Worm (Caenorhabditis elegans) whole organism, young adult: ENCODE measurements around the gene atx-3.

Source experiments
- B0035.1 ChIP-seq: sonication (generic microtip); optimal IDR thresholded peaks from 2 replicates; lab custom pipeline; 2016; ENCODE audit warnings: missing genetic modification characterization, mild to moderate bottlenecking, missing compliant biosample characterization, missing genotype, missing genetic modification reagents
- C06A6.2 ChIP-seq: fragments of 200-800 bp; sonication (Bioruptor generic); conservative IDR thresholded peaks from 2 replicates; pipeline ENCODE4 v1.3.6; 2022; ENCODE audit warnings: missing genetic modification characterization, missing compliant biosample characterization
- F10E7.11 ChIP-seq: sonication (generic microtip); optimal IDR thresholded peaks from 2 replicates; lab custom pipeline; 2017; ENCODE audit warnings: mild to moderate bottlenecking, missing genetic modification characterization, moderate library complexity, missing compliant biosample characterization
- F39B2.1 ChIP-seq: fragments of 200-800 bp; sonication (Bioruptor generic); IDR thresholded peaks from 2 replicates; pipeline ENCODE4 v1.3.6; 2022; ENCODE audit warnings: missing genetic modification reagents, missing genetic modification characterization, missing compliant biosample characterization
- F55B11.4 ChIP-seq: sonication (generic microtip); optimal IDR thresholded peaks from 2 replicates; lab custom pipeline; 2016; ENCODE audit warnings: missing compliant biosample characterization, missing genetic modification characterization, borderline replicate concordance; ENCODE audit not compliant: insufficient read depth
- K12H6.12 ChIP-seq: fragments of 200-800 bp; sonication (Bioruptor generic); optimal IDR thresholded peaks from 2 replicates; lab custom pipeline; 2018; ENCODE audit warnings: mild to moderate bottlenecking, missing genetic modification characterization, missing compliant biosample characterization
- T07F8.4 ChIP-seq: sonication (generic microtip); optimal IDR thresholded peaks from 2 replicates; lab custom pipeline; 2016; ENCODE audit warnings: mild to moderate bottlenecking, missing genetic modification characterization, moderate library complexity, missing compliant biosample characterization
- Y53F4B.3 ChIP-seq: fragments of 200-800 bp; sonication (Bioruptor generic); IDR thresholded peaks from 2 replicates; pipeline ENCODE4 v1.3.6; 2022; ENCODE audit warnings: missing genetic modification reagents, missing genetic modification characterization, missing compliant biosample characterization
- Y79H2A.3 ChIP-seq: fragments of 200-800 bp; sonication (Bioruptor generic); conservative IDR thresholded peaks from 2 replicates; pipeline ENCODE4 v1.3.6; 2022; ENCODE audit warnings: missing genetic modification reagents, missing genetic modification characterization, missing compliant biosample characterization
- ZK185.1 ChIP-seq: sonication (generic microtip); optimal IDR thresholded peaks from 2 replicates; lab custom pipeline; 2016; ENCODE audit warnings: mild to moderate bottlenecking, missing genetic modification characterization, missing compliant biosample characterization; ENCODE audit not compliant: poor library complexity, severe bottlenecking
- atf-7 ChIP-seq: sonication (generic microtip); optimal IDR thresholded peaks from 2 replicates; lab custom pipeline; 2017; ENCODE audit warnings: mild to moderate bottlenecking, missing genetic modification characterization, missing compliant biosample characterization
- athp-1 ChIP-seq: sonication (generic microtip); optimal IDR thresholded peaks from 2 replicates; lab custom pipeline; 2017; ENCODE audit warnings: mild to moderate bottlenecking, missing genetic modification characterization, missing compliant biosample characterization
- attf-6 ChIP-seq: fragments of 200-800 bp; sonication (Bioruptor generic); IDR thresholded peaks from 2 replicates; pipeline ENCODE4 v1.3.6; 2022; ENCODE audit warnings: missing genetic modification reagents, missing genetic modification characterization, missing compliant biosample characterization
- cebp-1 ChIP-seq, 2 experiments: fragments of 200-800 bp in 1 of 2; sonication (Bioruptor generic) in 1 of 2; sonication (generic microtip) in 1 of 2; IDR thresholded peaks in 1 of 2; optimal IDR thresholded peaks in 1 of 2; 2 replicates each; pipeline versions ENCODE4 v1.3.6 to Lab custom; 2017 to 2022; ENCODE audit warnings: missing compliant biosample characterization in 2 of 2, missing genetic modification characterization in 2 of 2, mild to moderate bottlenecking in 1 of 2, missing genetic modification reagents in 1 of 2, moderate library complexity in 1 of 2
- ceh-40 ChIP-seq: fragments of 200-800 bp; sonication (Bioruptor generic); IDR thresholded peaks from 2 replicates; pipeline ENCODE4 v1.3.6; 2022; ENCODE audit warnings: missing genetic modification characterization, missing compliant biosample characterization
- ceh-58 ChIP-seq: fragments of 200-800 bp; sonication (Bioruptor generic); IDR thresholded peaks from 2 replicates; pipeline ENCODE4 v1.3.6; 2022; ENCODE audit warnings: missing genetic modification characterization, missing compliant biosample characterization
- ceh-91 ChIP-seq: fragments of 200-800 bp; sonication (Bioruptor generic); IDR thresholded peaks from 2 replicates; pipeline ENCODE4 v1.3.6; 2022; ENCODE audit warnings: missing genetic modification reagents, missing genetic modification characterization, missing compliant biosample characterization
- chd-7 ChIP-seq: sonication (generic microtip); optimal IDR thresholded peaks from 2 replicates; lab custom pipeline; 2016; ENCODE audit warnings: mild to moderate bottlenecking, missing genetic modification characterization, moderate library complexity, missing compliant biosample characterization
- egl-44 ChIP-seq: fragments of 200-800 bp; sonication (Bioruptor generic); IDR thresholded peaks from 2 replicates; pipeline ENCODE4 v1.3.6; 2022; ENCODE audit warnings: missing genetic modification reagents, missing genetic modification characterization, missing compliant biosample characterization
- egrh-3 ChIP-seq: fragments of 200-800 bp; sonication (Bioruptor generic); IDR thresholded peaks from 2 replicates; pipeline ENCODE4 v1.3.6; 2022; ENCODE audit warnings: missing genetic modification reagents, missing genetic modification characterization, missing compliant biosample characterization
- ekl-4 ChIP-seq: fragments of 200-800 bp; sonication (Bioruptor generic); IDR thresholded peaks from 2 replicates; pipeline ENCODE4 v1.3.6; 2022; ENCODE audit warnings: missing genetic modification reagents, missing genetic modification characterization, missing compliant biosample characterization
- ets-4 ChIP-seq: fragments of 200-800 bp; sonication (Bioruptor generic); optimal IDR thresholded peaks from 2 replicates; lab custom pipeline; 2018; ENCODE audit warnings: mild to moderate bottlenecking, missing genetic modification characterization, missing compliant biosample characterization
- fkh-3 ChIP-seq: sonication (generic microtip); optimal IDR thresholded peaks from 2 replicates; lab custom pipeline; 2016; ENCODE audit warnings: mild to moderate bottlenecking, missing genetic modification characterization, missing compliant biosample characterization
- gei-17 ChIP-seq: fragments of 200-800 bp; sonication (Bioruptor generic); optimal IDR thresholded peaks from 2 replicates; lab custom pipeline; 2018; ENCODE audit warnings: mild to moderate bottlenecking, missing genetic modification characterization, missing compliant biosample characterization
- him-1 ChIP-seq: sonication (generic microtip); optimal IDR thresholded peaks from 2 replicates; lab custom pipeline; 2016; ENCODE audit warnings: missing genotype, missing genetic modification reagents, missing genetic modification characterization, missing compliant biosample characterization
- hlh-12 ChIP-seq: sonication (generic microtip); optimal IDR thresholded peaks from 2 replicates; lab custom pipeline; 2016; ENCODE audit warnings: missing genetic modification characterization, missing compliant biosample characterization
- hlh-26 ChIP-seq: fragments of 200-800 bp; sonication (Bioruptor generic); conservative IDR thresholded peaks from 2 replicates; pipeline ENCODE4 v1.3.6; 2022; ENCODE audit warnings: missing genetic modification reagents, missing genetic modification characterization, missing compliant biosample characterization
- let-607 ChIP-seq, 2 experiments: fragments of 200-800 bp in 1 of 2; sonication (Bioruptor generic) in 1 of 2; sonication (generic microtip) in 1 of 2; optimal IDR thresholded peaks; 2 replicates each; lab custom pipeline; 2016 to 2018; ENCODE audit warnings: mild to moderate bottlenecking in 2 of 2, missing compliant biosample characterization in 2 of 2, missing genetic modification characterization in 2 of 2, moderate library complexity in 2 of 2, missing genotype in 1 of 2
- lin-26 ChIP-seq: fragments of 200-800 bp; sonication (Bioruptor generic); IDR thresholded peaks from 2 replicates; pipeline ENCODE4 v1.3.6; 2022; ENCODE audit warnings: missing genetic modification reagents, missing genetic modification characterization, missing compliant biosample characterization
- lin-40 ChIP-seq: sonication (generic microtip); optimal IDR thresholded peaks from 2 replicates; lab custom pipeline; 2016; ENCODE audit warnings: missing genetic modification characterization, mild to moderate bottlenecking, missing compliant biosample characterization, missing genotype, missing genetic modification reagents
- lir-1 ChIP-seq: fragments of 200-800 bp; sonication (Bioruptor generic); conservative IDR thresholded peaks from 2 replicates; pipeline ENCODE4 v1.3.6; 2022; ENCODE audit warnings: missing genetic modification reagents, missing genetic modification characterization, missing compliant biosample characterization
- lsl-1 ChIP-seq: fragments of 200-800 bp; sonication (Bioruptor generic); optimal IDR thresholded peaks from 2 replicates; lab custom pipeline; 2018; ENCODE audit warnings: mild to moderate bottlenecking, missing genetic modification characterization, moderate library complexity, missing compliant biosample characterization
- madf-3 ChIP-seq: fragments of 200-800 bp; sonication (Bioruptor generic); IDR thresholded peaks from 2 replicates; pipeline ENCODE4 v1.3.6; 2022; ENCODE audit warnings: missing genetic modification reagents, missing genetic modification characterization, missing compliant biosample characterization
- mel-28 ChIP-seq: sonication (generic microtip); optimal IDR thresholded peaks from 2 replicates; lab custom pipeline; 2016; ENCODE audit warnings: borderline replicate concordance, mild to moderate bottlenecking, missing genetic modification characterization, missing compliant biosample characterization
- nhr-120 ChIP-seq: fragments of 200-800 bp; sonication (Bioruptor generic); IDR thresholded peaks from 2 replicates; pipeline ENCODE4 v1.3.6; 2022; ENCODE audit warnings: missing genetic modification characterization, missing compliant biosample characterization
- nhr-179 ChIP-seq: sonication (generic microtip); optimal IDR thresholded peaks from 2 replicates; lab custom pipeline; 2016; ENCODE audit warnings: mild to moderate bottlenecking, missing genetic modification characterization, missing compliant biosample characterization
- pbrm-1 ChIP-seq: fragments of 200-800 bp; sonication (Bioruptor generic); IDR thresholded peaks from 2 replicates; pipeline ENCODE4 v1.3.6; 2022; ENCODE audit warnings: missing genetic modification reagents, missing genetic modification characterization, missing compliant biosample characterization
- pha-4 ChIP-seq: fragments of 150-350 bp; sonication (generic microtip); optimal IDR thresholded peaks from 2 replicates; lab custom pipeline; 2014; ENCODE audit warnings: missing biosample characterization, missing genetic modification reagents, missing genetic modification characterization
- rec-8 ChIP-seq, 2 experiments: sonication (generic microtip); optimal IDR thresholded peaks; 2 replicates each; lab custom pipeline; 2016; ENCODE audit warnings: mild to moderate bottlenecking in 2 of 2, missing genetic modification characterization in 2 of 2, missing genetic modification reagents in 2 of 2, missing genotype in 2 of 2, missing biosample characterization in 1 of 2, missing compliant biosample characterization in 1 of 2, moderate library complexity in 1 of 2
- repo-1 ChIP-seq: sonication (generic microtip); optimal IDR thresholded peaks from 2 replicates; lab custom pipeline; 2017; ENCODE audit warnings: mild to moderate bottlenecking, missing genetic modification characterization, missing compliant biosample characterization
- sea-2 ChIP-seq: fragments of 200-800 bp; sonication (Bioruptor generic); IDR thresholded peaks from 2 replicates; pipeline ENCODE4 v1.3.6; 2022; ENCODE audit warnings: missing genetic modification characterization, missing compliant biosample characterization
- snpc-1.1 ChIP-seq: sonication (generic microtip); optimal IDR thresholded peaks from 2 replicates; lab custom pipeline; 2017; ENCODE audit warnings: missing genetic modification characterization, mild to moderate bottlenecking, missing compliant biosample characterization, antibody characterized with exemption, moderate library complexity, missing genotype, missing genetic modification reagents; ENCODE audit not compliant: insufficient read depth
- snpc-3.4 ChIP-seq: sonication (generic microtip); optimal IDR thresholded peaks from 2 replicates; lab custom pipeline; 2017; ENCODE audit warnings: missing genetic modification characterization, mild to moderate bottlenecking, missing compliant biosample characterization, antibody characterized with exemption, moderate library complexity, missing genotype, missing genetic modification reagents
- sptf-2 ChIP-seq: fragments of 200-800 bp; sonication (Bioruptor generic); optimal IDR thresholded peaks from 2 replicates; lab custom pipeline; 2018; ENCODE audit warnings: mild to moderate bottlenecking, missing genetic modification characterization, missing compliant biosample characterization
- unc-130 ChIP-seq: sonication (generic microtip); optimal IDR thresholded peaks from 2 replicates; lab custom pipeline; 2016; ENCODE audit warnings: missing genetic modification reagents, missing genetic modification characterization, missing compliant biosample characterization
- unc-62 ChIP-seq: fragments of 150-350 bp; optimal IDR thresholded peaks from 2 replicates; lab custom pipeline; 2014; ENCODE audit warnings: missing biosample characterization, missing genetic modification reagents, missing genetic modification characterization
- ztf-22 ChIP-seq: fragments of 200-800 bp; sonication (Bioruptor generic); optimal IDR thresholded peaks from 2 replicates; lab custom pipeline; 2018; ENCODE audit warnings: mild to moderate bottlenecking, missing genetic modification characterization, moderate library complexity, missing compliant biosample characterization
- ztf-6 ChIP-seq: fragments of 200-800 bp; sonication (Bioruptor generic); IDR thresholded peaks from 2 replicates; pipeline ENCODE4 v1.3.6; 2022; ENCODE audit warnings: missing genetic modification reagents, missing genetic modification characterization, missing compliant biosample characterization

Gene atx-3

ce11 chrV:15553869-15554268, 23.4 kb downstream of the atx-3 start (continued):
- TF ChIP-seq egrh-3 (GFP tag; lab: Robert Waterston, UW) (no peak), hlh-12 (tag; lab: Kevin White, UChicago) (no peak), mel-28 (tag; lab: Kevin White, UChicago) (no peak), lir-1 (GFP tag; lab: Robert Waterston, UW) (0 out of 2 replicates have a peak, but pooled peaks have one; percentile 37), hlh-26 (GFP tag; lab: Robert Waterston, UW) (no peak), ZK185.1 (tag; lab: Kevin White, UChicago) (peak; percentile 35), madf-3 (GFP tag; lab: Robert Waterston, UW) (no peak), C06A6.2 (GFP tag; lab: Robert Waterston, UW) (no peak), rec-8 (tag; optimal IDR thresholded peaks at IDR 0.05; lab: Kevin White, UChicago) (no peak), him-1 (peak; percentile 63), ceh-58 (GFP tag; lab: Robert Waterston, UW) (no peak), ztf-22 (no peak), B0035.1 (tag; lab: Kevin White, UChicago) (no peak), egl-44 (GFP tag; lab: Robert Waterston, UW) (no peak), ztf-6 (GFP tag; lab: Robert Waterston, UW) (no peak), snpc-3.4 (tag; lab: Kevin White, UChicago) (no peak), attf-6 (GFP tag; lab: Robert Waterston, UW) (no peak), atf-7 (tag; lab: Kevin White, UChicago) (no peak), pbrm-1 (GFP tag; lab: Robert Waterston, UW) (peak; percentile 15; the same call in 1 of the 2 replicates), lin-40 (no peak), gei-17 (no peak), Y79H2A.3 (GFP tag; lab: Robert Waterston, UW) (no peak), snpc-1.1 (tag; lab: Kevin White, UChicago) (no peak), chd-7 (tag; lab: Kevin White, UChicago) (no peak), nhr-120 (GFP tag; lab: Robert Waterston, UW) (no peak), pha-4 (tag; lab: Kevin White, UChicago) (no peak), unc-62 (GFP tag; lab: Kevin White, UChicago) (no peak), sptf-2 (GFP tag; lab: Kevin White, UChicago) (no peak), repo-1 (tag; lab: Kevin White, UChicago) (no peak), sea-2 (GFP tag; lab: Robert Waterston, UW) (no peak), ets-4 (no peak), F10E7.11 (tag; lab: Kevin White, UChicago) (no peak), F55B11.4 (tag; lab: Kevin White, UChicago) (no peak), unc-130 (no peak), fkh-3 (tag; lab: Kevin White, UChicago) (no peak), F39B2.1 (no peak), ceh-91 (no peak), T07F8.4 (tag; lab: Kevin White, UChicago) (no peak), K12H6.12 (no peak), nhr-179 (no peak), ekl-4 (no peak), lsl-1 (GFP tag; lab: Kevin White, UChicago) (no peak), athp-1 (peak; percentile 9), let-607 (tag; optimal IDR thresholded peaks at IDR 0.05; lab: Kevin White, UChicago) (no peak), ceh-40 (GFP tag; lab: Robert Waterston, UW) (no peak), Y53F4B.3 (GFP tag; lab: Robert Waterston, UW) (no peak), lin-26 (peak; percentile 77; the same call in 1 of the 2 replicates), cebp-1 (GFP tag; IDR thresholded peaks at IDR 0.05; lab: Robert Waterston, UW) (no peak), cebp-1 (tag; optimal IDR thresholded peaks at IDR 0.05; lab: Kevin White, UChicago) (peak; percentile 12)
